Worm (Caenorhabditis elegans) whole organism, L3 larva: ENCODE measurements around the gene F21C10.3.

Source experiments
- ztf-11 ChIP-seq: fragments of 150-350 bp; optimal IDR thresholded peaks from 2 replicates; lab custom pipeline; 2014; ENCODE audit warnings: missing biosample characterization, missing genetic modification characterization
- ztf-4 ChIP-seq: fragments of 150-350 bp; optimal IDR thresholded peaks from 2 replicates; lab custom pipeline; 2014; ENCODE audit warnings: missing biosample characterization, missing genetic modification characterization

ce11 chrV:9154772-9155171, 26.9 kb downstream of the F21C10.3 start, which contains the start of gene B0222.5:
- no peak for TF ChIP-seq ztf-4
- no peak for TF ChIP-seq ztf-11
